Fruit fly (Drosophila melanogaster) Kc167 (cell line): Measurements from ENCODE around the gene Gr98d.

ENCODE experiments used
- Myc ChIP-seq: fragments of >200 bp; optimal IDR thresholded peaks from 2 replicates; lab custom pipeline; 2017; ENCODE audit warnings: missing external identifiers
- Sin3A ChIP-seq: fragments of >200 bp; optimal IDR thresholded peaks from 2 replicates; lab custom pipeline; 2018; ENCODE audit warnings: missing external identifiers
- h ChIP-seq: fragments of >200 bp; optimal IDR thresholded peaks from 3 replicates; lab custom pipeline; 2018; ENCODE audit warnings: missing external identifiers
- insv ChIP-seq: fragments of >200 bp; optimal IDR thresholded peaks from 3 replicates; lab custom pipeline; 2018; ENCODE audit warnings: missing external identifiers
- psq ChIP-seq: fragments of >200 bp; optimal IDR thresholded peaks from 2 replicates; lab custom pipeline; 2017; ENCODE audit warnings: missing external identifiers
- ttk ChIP-seq: sonication (Bioruptor generic); optimal IDR thresholded peaks from 2 replicates; lab custom pipeline; 2017; ENCODE audit warnings: missing external identifiers

Gene Gr98d

DNA sequence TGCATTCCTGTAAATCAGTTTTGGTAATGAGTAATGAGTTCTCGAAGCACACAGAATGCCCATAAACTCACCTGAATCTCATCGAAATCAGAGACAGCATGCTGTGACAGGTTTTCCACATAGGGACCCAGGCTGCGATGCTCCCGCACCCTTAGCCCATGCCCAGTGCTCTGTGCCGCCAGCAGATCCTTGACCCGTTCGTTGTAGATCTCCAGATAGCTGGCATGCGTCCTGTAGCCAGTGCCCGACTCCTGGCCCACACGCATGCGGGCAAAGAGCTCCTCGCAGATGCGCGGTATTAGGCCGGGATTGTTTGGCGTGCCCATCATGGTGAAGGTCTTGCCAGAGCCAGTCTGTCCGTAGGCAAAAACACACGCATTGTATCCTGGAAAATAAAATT lies 6.9 kb downstream of the Gr98d start:
- TF ChIP-seq psq (lab: Kevin White, UChicago) (no peak), Sin3A (lab: Kevin White, UChicago) (no peak), ttk (lab: Kevin White, UChicago) (no peak), h (lab: Kevin White, UChicago) (no peak), insv (no peak), Myc (no peak)

DNA sequence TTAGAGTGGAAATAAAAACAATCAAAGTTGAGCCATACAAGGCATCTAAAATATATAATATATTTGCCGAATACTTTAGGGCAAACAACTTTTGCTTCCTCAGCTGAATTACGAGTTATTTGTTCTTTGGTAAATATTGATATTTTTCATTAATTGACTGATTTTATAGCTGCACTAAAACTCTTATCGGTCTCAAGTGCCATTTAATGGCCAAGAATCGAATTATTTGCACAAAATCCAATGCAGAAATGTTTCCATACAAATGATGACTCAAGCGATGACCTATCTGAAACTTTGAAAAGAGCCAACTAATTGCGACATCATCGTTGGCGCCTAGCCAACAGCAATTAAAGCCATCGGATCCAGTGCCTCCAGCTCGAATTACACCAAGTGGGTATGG lies 7.5 kb downstream of the Gr98d start:
- TF ChIP-seq insv, result no peak
- no peak for TF ChIP-seq h (lab: Kevin White, UChicago)
- TF ChIP-seq ttk (lab: Kevin White, UChicago), result no peak
- TF ChIP-seq Myc, result no peak
- no peak for TF ChIP-seq Sin3A (lab: Kevin White, UChicago)
- TF ChIP-seq psq (lab: Kevin White, UChicago), result no peak

DNA sequence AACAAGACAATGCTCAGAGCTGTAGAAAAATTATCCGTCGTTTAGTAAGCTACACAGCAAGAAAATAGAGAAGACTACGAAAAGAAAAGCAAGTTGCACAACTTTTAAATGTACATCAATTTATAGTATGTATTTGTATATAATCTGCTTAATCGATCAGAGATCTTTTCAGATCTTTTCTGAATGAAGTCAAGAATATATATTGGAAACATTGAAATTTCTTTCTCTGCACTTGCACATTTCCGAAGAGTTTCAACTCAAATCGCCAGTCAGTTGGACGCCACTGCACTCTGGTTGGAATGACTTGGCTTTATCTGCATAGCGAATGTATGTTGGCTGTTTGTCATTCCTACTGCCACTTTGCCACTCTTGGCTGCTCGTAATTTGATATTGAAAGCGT lies 8.1 kb downstream of the Gr98d start:
- TF ChIP-seq h (lab: Kevin White, UChicago), result no peak
- TF ChIP-seq Sin3A (lab: Kevin White, UChicago), result no peak

DNA sequence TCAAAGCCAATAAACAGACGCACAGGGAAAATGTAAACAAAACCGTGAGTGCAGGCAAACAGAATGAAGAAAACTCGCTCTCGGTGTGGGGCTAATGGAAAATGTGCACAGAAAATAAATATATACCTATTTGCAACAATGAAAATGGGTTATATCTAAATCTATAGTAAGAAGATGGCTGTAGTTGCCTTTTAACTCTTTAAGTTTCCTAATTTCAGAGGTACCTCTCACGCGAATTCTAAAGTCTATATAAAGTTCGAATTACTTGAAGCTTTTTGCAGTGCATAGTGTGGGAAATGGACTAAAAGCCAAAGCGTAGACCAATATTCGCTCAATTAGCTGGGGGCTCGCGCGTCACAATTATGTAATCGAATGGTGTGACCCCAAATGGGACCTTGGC lies 9.1 kb downstream of the Gr98d start:
- no peak for TF ChIP-seq h (lab: Kevin White, UChicago)

DNA sequence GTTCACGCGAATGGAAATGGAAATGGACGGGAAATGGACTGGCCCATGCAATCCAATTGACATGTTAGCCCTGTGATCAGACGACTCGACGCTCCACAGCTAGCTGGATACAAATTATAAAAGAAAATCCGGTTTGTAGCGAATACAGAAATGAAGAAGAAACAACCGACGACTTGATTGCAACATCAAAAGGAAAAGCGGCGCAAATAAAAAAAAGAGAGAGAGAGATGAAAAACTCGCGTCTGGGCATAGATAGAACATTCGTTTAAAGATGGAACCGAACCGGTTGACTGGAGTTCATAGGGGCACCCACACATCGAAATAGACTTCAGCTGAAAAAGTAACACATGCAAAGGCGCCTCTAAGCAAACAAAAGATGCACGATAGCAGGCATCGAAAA lies 10.0 kb downstream of the Gr98d start:
- TF ChIP-seq ttk (lab: Kevin White, UChicago) (no peak), Sin3A (lab: Kevin White, UChicago) (no peak), insv (no peak), psq (lab: Kevin White, UChicago) (no peak), h (lab: Kevin White, UChicago) (no peak), Myc (no peak)

DNA sequence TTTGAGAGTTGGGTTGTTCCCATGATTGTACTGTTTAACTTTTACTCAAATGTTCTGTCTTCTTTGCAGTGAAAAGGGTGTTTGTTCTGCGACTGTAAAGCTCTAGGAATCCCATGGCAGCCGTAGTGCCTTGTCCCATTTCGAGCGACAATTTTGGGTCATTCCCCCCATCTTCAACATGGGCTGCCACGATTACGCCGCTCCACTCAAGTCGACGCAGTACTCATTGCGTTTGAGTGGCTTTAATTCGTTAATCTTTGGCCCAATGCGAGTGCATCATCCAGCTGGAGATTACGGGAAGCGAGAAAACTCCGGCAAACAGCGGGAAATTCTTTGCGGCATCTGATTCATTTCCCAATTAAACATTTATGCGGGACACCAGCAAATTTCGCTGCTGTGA lies 10.6 kb downstream of the Gr98d start:
- no peak for TF ChIP-seq Myc

DNA sequence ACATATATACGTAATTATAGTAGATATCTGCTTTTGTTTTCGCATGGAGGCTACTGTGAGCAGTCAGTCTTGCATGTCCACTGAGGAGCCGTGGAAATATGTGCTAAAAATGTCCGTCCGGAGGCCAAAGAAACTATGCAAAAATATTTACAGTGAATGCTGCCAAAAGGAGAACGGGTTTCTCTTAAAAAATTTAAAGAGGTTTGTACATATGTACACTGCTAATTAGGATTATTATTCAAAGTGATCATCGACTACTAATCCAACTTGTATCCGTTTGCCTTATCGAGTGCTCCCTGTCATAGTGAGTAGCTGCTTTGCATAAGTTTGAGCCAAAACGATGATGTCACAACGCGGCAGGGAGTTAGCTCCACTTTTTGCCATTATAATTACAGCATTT lies 11.1 kb downstream of the Gr98d start:
- no peak for TF ChIP-seq insv

DNA sequence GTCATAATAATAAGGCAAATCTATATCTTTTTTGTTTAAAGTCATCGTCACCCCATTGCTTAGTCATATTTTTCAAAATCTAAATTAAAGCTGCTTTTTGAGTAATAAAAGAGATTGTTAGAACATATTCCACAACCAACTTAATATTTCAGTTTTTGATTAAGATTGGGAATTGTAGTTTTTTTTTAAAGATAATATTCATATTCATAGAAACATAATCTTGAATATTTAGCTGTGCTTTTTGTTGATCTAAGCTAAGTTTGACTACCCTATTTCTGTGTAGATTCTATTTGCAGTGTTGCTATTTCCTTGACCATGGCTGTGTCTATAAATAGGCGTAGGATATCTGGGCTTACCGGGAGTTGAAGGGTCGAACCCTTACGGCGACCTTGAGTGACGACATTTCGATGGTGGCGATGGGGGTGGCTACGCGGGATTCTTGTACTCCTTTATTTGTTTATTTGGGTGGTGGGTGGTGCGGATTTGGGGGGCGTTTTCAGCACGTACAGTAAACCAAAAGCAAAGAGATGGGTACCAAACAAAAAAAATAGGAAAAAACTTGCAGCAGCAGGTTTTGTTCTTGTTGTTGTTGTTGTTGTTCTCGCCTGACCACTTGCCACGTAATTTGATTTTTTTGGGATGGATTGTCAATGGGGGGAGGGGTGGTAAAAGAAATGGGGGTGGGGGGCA lies 12.3 kb downstream of the Gr98d start:
- no peak for TF ChIP-seq Sin3A (lab: Kevin White, UChicago)
- TF ChIP-seq psq (lab: Kevin White, UChicago), result no peak
- no peak for TF ChIP-seq h (lab: Kevin White, UChicago)
- no peak for TF ChIP-seq insv
- no peak for TF ChIP-seq Myc
- no peak for TF ChIP-seq ttk (lab: Kevin White, UChicago)

DNA sequence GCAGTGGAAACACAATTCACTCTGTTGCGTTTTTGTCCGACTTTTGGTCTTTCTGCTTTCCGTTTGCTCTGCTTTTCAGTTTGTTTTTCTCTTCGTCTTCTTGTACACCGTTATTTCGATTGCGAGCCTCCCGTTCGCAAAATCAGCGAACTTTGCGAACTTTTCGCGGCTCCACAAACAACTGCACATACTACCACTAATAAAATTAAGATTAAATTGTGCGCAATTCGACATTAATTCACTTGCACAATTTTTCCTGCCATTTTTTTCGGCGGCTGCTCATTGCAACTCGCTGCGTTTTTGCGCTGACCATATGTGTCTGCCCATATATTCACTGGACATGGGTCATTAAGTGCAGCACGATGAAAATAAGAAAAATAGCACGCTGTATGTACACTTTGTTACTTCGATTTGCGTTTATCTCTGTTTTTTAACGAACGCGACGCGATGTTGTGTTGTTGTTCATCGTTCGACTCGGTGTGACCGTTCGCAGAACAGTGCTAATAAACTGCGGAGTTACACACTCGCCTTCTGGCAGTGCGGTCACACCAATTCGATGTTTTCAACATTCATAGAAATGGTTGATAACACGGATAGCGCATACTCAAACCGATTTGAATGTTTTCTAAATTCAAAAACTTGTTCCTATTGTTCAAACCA lies 12.9 kb downstream of the Gr98d start, which contains the start of gene Klp98A:
Gene Klp98A, minus strand, starts transcription at position 486 of the 660 bp plus-strand sequence.
- no peak for TF ChIP-seq Myc
- TF ChIP-seq ttk (lab: Kevin White, UChicago), result no peak
- TF ChIP-seq h (lab: Kevin White, UChicago), result no peak
- no peak for TF ChIP-seq Sin3A (lab: Kevin White, UChicago)

DNA sequence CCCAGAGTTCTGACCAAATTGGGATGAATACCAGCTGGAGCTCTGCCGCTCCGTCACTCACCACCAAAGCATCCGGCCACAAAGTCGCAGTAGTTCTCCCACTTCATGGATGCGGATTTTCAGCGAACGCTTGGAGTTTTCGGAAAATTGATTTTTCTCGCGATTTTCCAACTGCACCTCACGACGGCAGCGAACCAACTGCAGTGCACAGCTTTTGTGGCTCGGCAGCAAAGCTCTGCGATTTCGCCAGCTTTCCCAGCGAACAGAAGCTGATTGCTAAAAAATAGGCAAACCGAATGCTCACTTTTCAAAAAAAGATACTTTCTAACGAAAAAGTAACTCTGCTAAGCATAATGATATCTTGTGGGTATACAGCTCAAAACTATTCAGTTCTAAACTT lies 15.3 kb downstream of the Gr98d start, which contains the start of gene CG5646:
Gene CG5646, minus strand, starts transcription at position 206 of the 400 bp plus-strand sequence.
- no peak for TF ChIP-seq Myc
- no peak for TF ChIP-seq h (lab: Kevin White, UChicago)
- TF ChIP-seq ttk (lab: Kevin White, UChicago), result no peak
- TF ChIP-seq Sin3A (lab: Kevin White, UChicago), result no peak
- no peak for TF ChIP-seq insv
- TF ChIP-seq psq (lab: Kevin White, UChicago), result no peak

DNA sequence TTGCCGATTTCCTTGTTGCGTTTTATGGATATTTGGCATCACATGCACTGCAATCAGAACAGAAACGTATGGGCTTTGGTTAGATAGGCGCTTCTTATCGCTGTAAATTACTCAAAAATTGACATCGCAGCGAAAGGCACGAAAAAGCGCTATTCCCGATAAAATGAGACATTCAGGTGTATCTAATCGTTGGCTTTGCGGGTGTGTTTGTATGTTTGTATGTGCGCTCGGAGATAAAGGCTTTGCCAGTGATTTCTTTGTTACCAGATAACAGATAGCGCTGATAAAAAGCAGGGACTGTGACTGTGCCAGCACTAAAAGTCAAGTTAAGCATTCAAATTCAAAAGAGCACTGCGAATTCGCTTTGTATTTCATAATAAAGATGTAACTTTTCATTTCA lies 22.7 kb downstream of the Gr98d start:
- TF ChIP-seq Sin3A (lab: Kevin White, UChicago) (no peak), psq (lab: Kevin White, UChicago) (no peak), ttk (lab: Kevin White, UChicago) (no peak), Myc (no peak), insv (no peak), h (lab: Kevin White, UChicago) (no peak)

DNA sequence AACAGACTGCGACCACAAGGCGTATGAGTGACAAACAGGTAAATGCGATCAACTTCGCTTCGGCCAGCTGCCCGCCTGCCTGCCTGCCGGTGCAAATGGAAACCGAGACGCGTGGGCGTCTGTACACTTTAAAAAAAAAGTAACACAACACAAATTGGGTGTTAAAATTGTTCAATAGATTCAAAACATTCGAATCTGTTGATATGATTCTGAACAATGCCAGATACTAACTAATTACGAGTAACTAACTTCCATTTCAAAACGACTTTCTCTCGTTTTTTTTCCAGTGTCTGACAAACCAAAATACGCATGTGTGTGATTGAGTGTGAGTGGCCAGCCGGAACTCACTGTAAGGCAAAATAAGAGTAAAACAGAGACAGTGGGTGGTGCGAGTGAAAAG lies 23.9 kb downstream of the Gr98d start:
- TF ChIP-seq insv (no peak), psq (lab: Kevin White, UChicago) (no peak), ttk (lab: Kevin White, UChicago) (no peak)

DNA sequence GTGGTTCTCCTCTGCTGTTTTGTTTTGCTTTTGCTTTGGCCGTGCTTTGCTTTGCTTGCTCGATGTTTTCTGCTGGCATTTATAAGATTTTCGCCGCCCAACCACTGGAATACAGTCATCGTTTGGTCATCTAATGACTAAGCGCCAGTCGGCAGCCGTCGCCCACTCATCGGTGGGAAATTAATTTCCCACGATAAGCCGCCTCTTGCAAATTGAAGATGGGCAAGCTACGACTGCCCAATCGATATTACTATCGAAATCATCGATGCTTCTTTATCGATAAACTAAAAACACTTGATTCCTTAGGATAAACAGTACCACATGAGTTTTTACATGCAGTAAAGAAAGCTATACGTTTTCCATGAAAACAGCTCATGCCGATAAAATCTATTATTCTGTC lies 24.8 kb downstream of the Gr98d start:
- TF ChIP-seq h (lab: Kevin White, UChicago), result no peak
- TF ChIP-seq Myc, result no peak
- no peak for TF ChIP-seq psq (lab: Kevin White, UChicago)
- no peak for TF ChIP-seq Sin3A (lab: Kevin White, UChicago)
- no peak for TF ChIP-seq insv
- TF ChIP-seq ttk (lab: Kevin White, UChicago), result no peak
